Worm (Caenorhabditis elegans) whole organism, early embryonic: ENCODE measurements around the gene mcm-10.

Experiments
- B0310.2 ChIP-seq: sonication (generic microtip); optimal IDR thresholded peaks from 2 replicates; lab custom pipeline; 2016; ENCODE audit warnings: mild to moderate bottlenecking, missing genetic modification characterization, missing compliant biosample characterization
- aly-1 ChIP-seq: sonication (generic microtip); optimal IDR thresholded peaks from 2 replicates; lab custom pipeline; 2016; ENCODE audit warnings: missing genetic modification characterization, missing compliant biosample characterization
- ama-1 ChIP-seq: fragments of 150-350 bp; optimal IDR thresholded peaks from 2 replicates; lab custom pipeline; 2014
- hmg-4 ChIP-seq: fragments of 200-800 bp; sonication (Bioruptor generic); optimal IDR thresholded peaks from 2 replicates; lab custom pipeline; 2018; ENCODE audit warnings: mild to moderate bottlenecking, missing genetic modification characterization, missing compliant biosample characterization
- tra-4 ChIP-seq: sonication (generic microtip); optimal IDR thresholded peaks from 2 replicates; lab custom pipeline; 2017; ENCODE audit warnings: missing genetic modification characterization, missing compliant biosample characterization

- TF ChIP-seq tra-4 (no peak), hmg-4 (GFP tag; lab: Kevin White, UChicago) (no peak), ama-1 (lab: Kevin White, UChicago) (no peak), B0310.2 (tag; lab: Kevin White, UChicago) (no peak), aly-1 (tag; lab: Kevin White, UChicago) (no peak)
Observed at ce11 chrIII:11346383-11346782, 29.0 kb downstream of the mcm-10 start, which contains the start of gene T28D6.7.
